Worm (Caenorhabditis elegans) whole organism, L3 larva: Measurements from ENCODE around the gene pqn-53.

ENCODE experiments used
- R02D3.7 ChIP-seq: fragments of 150-350 bp; optimal IDR thresholded peaks from 2 replicates; lab custom pipeline; 2014; ENCODE audit warnings: missing biosample characterization, missing genetic modification characterization
- ceh-28 ChIP-seq: fragments of 150-350 bp; optimal IDR thresholded peaks from 2 replicates; lab custom pipeline; 2014; ENCODE audit warnings: missing biosample characterization, missing genetic modification reagents, missing genetic modification characterization
- ceh-82 ChIP-seq: fragments of 150-350 bp; optimal IDR thresholded peaks from 2 replicates; lab custom pipeline; 2014; ENCODE audit warnings: missing biosample characterization, missing genetic modification characterization
- daf-12 ChIP-seq: fragments of 150-350 bp; optimal IDR thresholded peaks from 2 replicates; lab custom pipeline; 2014; ENCODE audit warnings: missing biosample characterization, missing genetic modification reagents, missing genetic modification characterization
- egl-27 ChIP-seq: sonication (generic microtip); optimal IDR thresholded peaks from 4 replicates; lab custom pipeline; 2017; ENCODE audit warnings: missing biosample characterization, missing genetic modification reagents, missing genetic modification characterization
- egl-5 ChIP-seq: fragments of 150-350 bp; optimal IDR thresholded peaks from 2 replicates; lab custom pipeline; 2017; ENCODE audit warnings: missing biosample characterization, missing genetic modification reagents, missing genetic modification characterization, inconsistent platforms
- eor-1 ChIP-seq, 2 experiments: fragments of 150-350 bp; optimal IDR thresholded peaks; 2 replicates each; lab custom pipeline; 2014 to 2018; ENCODE audit warnings: missing biosample characterization in 2 of 2, missing genetic modification characterization in 2 of 2
- fkh-10 ChIP-seq: sonication (generic microtip); optimal IDR thresholded peaks from 2 replicates; lab custom pipeline; 2017; ENCODE audit warnings: missing biosample characterization, missing genetic modification reagents, missing genetic modification characterization
- fkh-2 ChIP-seq: fragments of 150-350 bp; optimal IDR thresholded peaks from 2 replicates; lab custom pipeline; 2014; ENCODE audit warnings: missing biosample characterization, missing genetic modification reagents, missing genetic modification characterization
- hmg-11 ChIP-seq: sonication (generic microtip); optimal IDR thresholded peaks from 2 replicates; lab custom pipeline; 2016; ENCODE audit warnings: missing genetic modification characterization, missing compliant biosample characterization
- jun-1 ChIP-seq: fragments of 150-350 bp; optimal IDR thresholded peaks from 2 replicates; lab custom pipeline; 2014; ENCODE audit warnings: missing biosample characterization, missing genetic modification reagents, missing genetic modification characterization
- lin-15B ChIP-seq: fragments of 150-350 bp; optimal IDR thresholded peaks from 2 replicates; lab custom pipeline; 2014; ENCODE audit warnings: missing biosample characterization, missing genetic modification characterization
- lin-39 ChIP-seq: fragments of 150-350 bp; optimal IDR thresholded peaks from 2 replicates; lab custom pipeline; 2018; ENCODE audit warnings: missing biosample characterization, missing genetic modification reagents, missing genetic modification characterization
- mdl-1 ChIP-seq: fragments of 150-350 bp; optimal IDR thresholded peaks from 2 replicates; lab custom pipeline; 2014; ENCODE audit warnings: missing biosample characterization, missing genetic modification characterization
- nfya-1 ChIP-seq: sonication (generic microtip); optimal IDR thresholded peaks from 2 replicates; lab custom pipeline; 2017; ENCODE audit warnings: missing genetic modification characterization, mild to moderate bottlenecking, missing compliant biosample characterization, antibody characterized with exemption, moderate library complexity; ENCODE audit not compliant: insufficient read depth
- nhr-11 ChIP-seq: fragments of 150-350 bp; optimal IDR thresholded peaks from 2 replicates; lab custom pipeline; 2014; ENCODE audit warnings: missing biosample characterization, missing genetic modification characterization
- nhr-12 ChIP-seq: fragments of 150-350 bp; optimal IDR thresholded peaks from 2 replicates; lab custom pipeline; 2014; ENCODE audit warnings: missing biosample characterization, missing genetic modification characterization
- nhr-23 ChIP-seq: fragments of 150-350 bp; optimal IDR thresholded peaks from 2 replicates; lab custom pipeline; 2014; ENCODE audit warnings: missing biosample characterization, missing genetic modification reagents, missing genetic modification characterization
- nhr-237 ChIP-seq: fragments of 150-350 bp; optimal IDR thresholded peaks from 2 replicates; lab custom pipeline; 2014; ENCODE audit warnings: missing biosample characterization, missing genetic modification characterization
- nhr-28 ChIP-seq: fragments of 150-350 bp; optimal IDR thresholded peaks from 2 replicates; lab custom pipeline; 2014; ENCODE audit warnings: missing biosample characterization, missing genetic modification characterization
- nhr-43 ChIP-seq: sonication (generic microtip); optimal IDR thresholded peaks from 2 replicates; lab custom pipeline; 2016; ENCODE audit warnings: mild to moderate bottlenecking, missing genetic modification characterization, missing compliant biosample characterization; ENCODE audit not compliant: poor library complexity, severe bottlenecking
- nhr-67 ChIP-seq: fragments of 150-350 bp; optimal IDR thresholded peaks from 2 replicates; lab custom pipeline; 2014; ENCODE audit warnings: missing biosample characterization, missing genetic modification characterization
- nhr-76 ChIP-seq: fragments of 150-350 bp; sonication (generic microtip); optimal IDR thresholded peaks from 5 replicates; lab custom pipeline; 2014; ENCODE audit warnings: missing biosample characterization, missing genetic modification characterization
- nhr-77 ChIP-seq: fragments of 150-350 bp; optimal IDR thresholded peaks from 2 replicates; lab custom pipeline; 2014; ENCODE audit warnings: missing biosample characterization, missing genetic modification characterization
- pha-4 ChIP-seq: fragments of 150-350 bp; optimal IDR thresholded peaks from 2 replicates; lab custom pipeline; 2014; ENCODE audit warnings: missing biosample characterization, missing genetic modification reagents, missing genetic modification characterization
- pqm-1 ChIP-seq: fragments of 150-350 bp; optimal IDR thresholded peaks from 2 replicates; lab custom pipeline; 2017; ENCODE audit warnings: missing biosample characterization, missing genetic modification characterization, inconsistent platforms
- sea-2 ChIP-seq: fragments of 150-350 bp; sonication (generic microtip); optimal IDR thresholded peaks from 4 replicates; lab custom pipeline; 2014; ENCODE audit warnings: missing biosample characterization, missing genetic modification reagents, missing genetic modification characterization
- skn-1 ChIP-seq: fragments of 150-350 bp; optimal IDR thresholded peaks from 2 replicates; lab custom pipeline; 2014; ENCODE audit warnings: missing biosample characterization, missing genetic modification characterization
- snpc-4 ChIP-seq: fragments of 150-350 bp; optimal IDR thresholded peaks from 2 replicates; lab custom pipeline; 2014; ENCODE audit warnings: missing biosample characterization, missing genetic modification characterization
- tbx-2 ChIP-seq: sonication (generic microtip); optimal IDR thresholded peaks from 2 replicates; lab custom pipeline; 2016; ENCODE audit warnings: mild to moderate bottlenecking, missing genetic modification characterization, missing compliant biosample characterization
- unc-39 ChIP-seq: sonication (generic microtip); optimal IDR thresholded peaks from 4 replicates; lab custom pipeline; 2017; ENCODE audit warnings: missing biosample characterization, missing genetic modification characterization
- unc-62 ChIP-seq: fragments of 150-350 bp; sonication (generic microtip); optimal IDR thresholded peaks from 4 replicates; lab custom pipeline; 2014; ENCODE audit warnings: missing biosample characterization, missing genetic modification reagents, missing genetic modification characterization
- ztf-11 ChIP-seq: fragments of 150-350 bp; optimal IDR thresholded peaks from 2 replicates; lab custom pipeline; 2014; ENCODE audit warnings: missing biosample characterization, missing genetic modification characterization
- ztf-4 ChIP-seq: fragments of 150-350 bp; optimal IDR thresholded peaks from 2 replicates; lab custom pipeline; 2014; ENCODE audit warnings: missing biosample characterization, missing genetic modification characterization

Gene pqn-53

ce11 chrV:12032060-12032459 lies 33.1 kb downstream of the pqn-53 start, which contains the start of gene pkc-1:
TSS of gene pkc-1 (minus strand) at chrV:12032160.
- TF ChIP-seq lin-39 (no peak), nhr-43 (tag; lab: Kevin White, UChicago) (no peak), daf-12 (tag; lab: Kevin White, UChicago) (no peak), skn-1 (tag; lab: Kevin White, UChicago) (no peak), unc-62 (GFP tag; lab: Kevin White, UChicago) (no peak), nhr-237 (no peak), fkh-2 (no peak), nhr-23 (tag; lab: Kevin White, UChicago) (no peak), ceh-82 (tag; lab: Kevin White, UChicago) (no peak), nhr-76 (tag; lab: Kevin White, UChicago) (no peak), sea-2 (GFP tag; lab: Kevin White, UChicago) (no peak), nhr-11 (tag; lab: Kevin White, UChicago) (no peak), egl-5 (tag; lab: Kevin White, UChicago) (no peak), ztf-11 (tag; lab: Kevin White, UChicago) (no peak)

ce11 chrV:12028151-12028550 lies 37.0 kb downstream of the pqn-53 start:
- no peak for TF ChIP-seq egl-27

- TF ChIP-seq nhr-76 (tag; lab: Kevin White, UChicago) (no peak), unc-39 (tag; lab: Kevin White, UChicago) (no peak), ceh-28 (tag; lab: Kevin White, UChicago) (no peak), lin-15B (tag; lab: Kevin White, UChicago) (peak; percentile 8), nfya-1 (peak; percentile 75), snpc-4 (tag; lab: Kevin White, UChicago) (peak; percentile 24), ztf-4 (tag; lab: Kevin White, UChicago) (no peak), hmg-11 (tag; lab: Kevin White, UChicago) (peak; percentile 21), lin-39 (peak; percentile 74), skn-1 (tag; lab: Kevin White, UChicago) (no peak), jun-1 (tag; lab: Kevin White, UChicago) (no peak), eor-1 (tag; optimal IDR thresholded peaks at IDR 0.05; lab: Kevin White, UChicago) (no peak), fkh-10 (GFP tag; lab: Kevin White, UChicago) (peak; percentile 84)
Measured at ce11 chrV:12026878-12027477, 38.2 kb downstream of the pqn-53 start.

- TF ChIP-seq fkh-10 (GFP tag; lab: Kevin White, UChicago), result peak; percentile 97
- TF ChIP-seq egl-5 (tag; lab: Kevin White, UChicago), result peak; percentile 36
- TF ChIP-seq pqm-1 (tag; lab: Kevin White, UChicago), result no peak
- peak; percentile 45 for TF ChIP-seq nfya-1
- TF ChIP-seq nhr-23 (tag; lab: Kevin White, UChicago), result no peak
- TF ChIP-seq nhr-28 (tag; lab: Kevin White, UChicago), result no peak
- no peak for TF ChIP-seq R02D3.7 (tag; lab: Kevin White, UChicago)
- TF ChIP-seq ceh-82 (tag; lab: Kevin White, UChicago), result no peak
- TF ChIP-seq, all 47 proteins: peak for 3
Measured at ce11 chrV:12025683-12026082, 39.5 kb downstream of the pqn-53 start.

- TF ChIP-seq fkh-2 (no peak), egl-5 (tag; lab: Kevin White, UChicago) (peak; percentile 17), nhr-12 (tag; lab: Kevin White, UChicago) (no peak), nhr-77 (no peak), nhr-76 (tag; lab: Kevin White, UChicago) (no peak), mdl-1 (tag; lab: Kevin White, UChicago) (no peak), nfya-1 (peak; percentile 51), ceh-28 (tag; lab: Kevin White, UChicago) (no peak), snpc-4 (tag; lab: Kevin White, UChicago) (peak; percentile 12), fkh-10 (GFP tag; lab: Kevin White, UChicago) (peak; percentile 39), nhr-67 (no peak), nhr-237 (no peak), hmg-11 (tag; lab: Kevin White, UChicago) (peak; percentile 63), pha-4 (no peak), lin-39 (peak; percentile 76), tbx-2 (tag; lab: Kevin White, UChicago) (no peak)
- TF ChIP-seq, all 47 proteins: peak for 6
Measured at ce11 chrV:12024273-12024672, 40.9 kb downstream of the pqn-53 start.
